Worm (Caenorhabditis elegans) whole organism, L4 larva: ENCODE results near the gene cnnm-5.

ENCODE experiments used
- D1046.2 ChIP-seq: fragments of 200-800 bp; sonication (Bioruptor generic); IDR thresholded peaks from 2 replicates; pipeline ENCODE4 v1.3.6; 2022; ENCODE audit warnings: missing genetic modification characterization, missing compliant biosample characterization
- F49E8.2 ChIP-seq: sonication (generic microtip); optimal IDR thresholded peaks from 2 replicates; lab custom pipeline; 2016; ENCODE audit warnings: missing compliant biosample characterization, mild to moderate bottlenecking, missing genetic modification characterization, borderline replicate concordance
- T20F7.1 ChIP-seq: fragments of 200-800 bp; sonication (Bioruptor generic); optimal IDR thresholded peaks from 2 replicates; lab custom pipeline; 2018; ENCODE audit warnings: mild to moderate bottlenecking, missing genetic modification characterization, missing compliant biosample characterization
- T26A8.4 ChIP-seq: fragments of 200-800 bp; sonication (Bioruptor generic); IDR thresholded peaks from 2 replicates; pipeline ENCODE4 v1.3.6; 2022; ENCODE audit warnings: missing genetic modification characterization, missing compliant biosample characterization
- Y48G9A.11 ChIP-seq: fragments of 200-800 bp; sonication (Bioruptor generic); IDR thresholded peaks from 2 replicates; pipeline ENCODE4 v1.3.6; 2022; ENCODE audit warnings: missing genetic modification reagents, missing genetic modification characterization, missing compliant biosample characterization
- Y75B8A.6 ChIP-seq: fragments of 200-800 bp; sonication (Bioruptor generic); IDR thresholded peaks from 2 replicates; pipeline ENCODE4 v1.3.6; 2022; ENCODE audit warnings: missing genetic modification reagents, missing genetic modification characterization, missing compliant biosample characterization
- aha-1 ChIP-seq: fragments of 150-350 bp; peaks from one replicate; lab custom pipeline; 2014; ENCODE audit warnings: missing biosample characterization, missing genetic modification characterization
- ama-1 ChIP-seq: fragments of 150-350 bp; optimal IDR thresholded peaks from 2 replicates; lab custom pipeline; 2014; ENCODE audit warnings: inconsistent platforms, mixed read lengths
- ces-1 ChIP-seq: fragments of 150-350 bp; sonication (generic microtip); optimal IDR thresholded peaks from 4 replicates; lab custom pipeline; 2014; ENCODE audit warnings: missing biosample characterization, missing genetic modification reagents, missing genetic modification characterization
- daf-12 ChIP-seq: fragments of 150-350 bp; optimal IDR thresholded peaks from 2 replicates; lab custom pipeline; 2014; ENCODE audit warnings: missing biosample characterization, missing genetic modification reagents, missing genetic modification characterization
- daf-16 ChIP-seq, 3 experiments: sonication (generic microtip); optimal IDR thresholded peaks; 2 replicates each; lab custom pipeline; 2016 to 2017; ENCODE audit warnings: missing genetic modification characterization in 3 of 3, missing genetic modification reagents in 3 of 3, mild to moderate bottlenecking in 2 of 3, missing compliant biosample characterization in 2 of 3, missing biosample characterization in 1 of 3, moderate library complexity in 1 of 3
- dmd-8 ChIP-seq: fragments of 200-800 bp; sonication (Bioruptor generic); IDR thresholded peaks from 2 replicates; pipeline ENCODE4 v1.3.6; 2022; ENCODE audit warnings: missing genetic modification characterization, missing compliant biosample characterization
- dmd-9 ChIP-seq: fragments of 200-800 bp; sonication (Bioruptor generic); IDR thresholded peaks from 2 replicates; pipeline ENCODE4 v1.3.6; 2022; ENCODE audit warnings: missing genetic modification reagents, missing genetic modification characterization, missing compliant biosample characterization
- egl-43 ChIP-seq: fragments of 200-800 bp; sonication (Bioruptor generic); IDR thresholded peaks from 2 replicates; pipeline ENCODE4 v1.3.6; 2022; ENCODE audit warnings: missing genetic modification reagents, missing genetic modification characterization, missing compliant biosample characterization
- fos-1 ChIP-seq: fragments of 150-350 bp; optimal IDR thresholded peaks from 2 replicates; lab custom pipeline; 2014; ENCODE audit warnings: missing biosample characterization, missing genetic modification characterization
- hlh-11 ChIP-seq: fragments of 200-800 bp; sonication (Bioruptor generic); optimal IDR thresholded peaks from 2 replicates; lab custom pipeline; 2018; ENCODE audit warnings: mild to moderate bottlenecking, missing genetic modification characterization, missing compliant biosample characterization
- hlh-30 ChIP-seq: sonication (generic microtip); optimal IDR thresholded peaks from 2 replicates; lab custom pipeline; 2017; ENCODE audit warnings: antibody characterized with exemption, mild to moderate bottlenecking, missing genetic modification characterization, missing compliant biosample characterization; ENCODE audit not compliant: insufficient read depth
- jun-1 ChIP-seq: fragments of 150-350 bp; optimal IDR thresholded peaks from 2 replicates; lab custom pipeline; 2014; ENCODE audit warnings: missing biosample characterization, missing genetic modification reagents, missing genetic modification characterization
- lir-3 ChIP-seq: sonication (generic microtip); optimal IDR thresholded peaks from 2 replicates; lab custom pipeline; 2016; ENCODE audit warnings: mild to moderate bottlenecking, missing genetic modification characterization, missing compliant biosample characterization
- madf-5 ChIP-seq, 2 experiments: fragments of 200-800 bp; sonication (Bioruptor generic); IDR thresholded peaks; 2 replicates each; pipeline ENCODE4 v1.3.6; 2022; ENCODE audit warnings: missing compliant biosample characterization in 2 of 2, missing genetic modification characterization in 2 of 2
- madf-9 ChIP-seq: fragments of 200-800 bp; sonication (Bioruptor generic); conservative IDR thresholded peaks from 2 replicates; pipeline ENCODE4 v1.3.6; 2022; ENCODE audit warnings: missing genetic modification reagents, missing genetic modification characterization, missing compliant biosample characterization
- mdl-1 ChIP-seq, 2 experiments: fragments of 150-350 bp in 1 of 2; sonication (generic microtip) in 1 of 2; optimal IDR thresholded peaks; 2 replicates each; lab custom pipeline; 2014 to 2017; ENCODE audit warnings: missing biosample characterization in 2 of 2, missing genetic modification characterization in 2 of 2
- mdt-29 ChIP-seq: fragments of 200-800 bp; sonication (Bioruptor generic); IDR thresholded peaks from 2 replicates; pipeline ENCODE4 v1.3.6; 2022; ENCODE audit warnings: missing genetic modification reagents, missing genetic modification characterization, missing compliant biosample characterization
- mes-2 ChIP-seq: sonication (generic microtip); optimal IDR thresholded peaks from 2 replicates; lab custom pipeline; 2016; ENCODE audit warnings: missing genotype, mild to moderate bottlenecking, missing genetic modification characterization, missing compliant biosample characterization; ENCODE audit not compliant: poor library complexity, severe bottlenecking
- nhr-10 ChIP-seq: fragments of 150-350 bp; optimal IDR thresholded peaks from 2 replicates; lab custom pipeline; 2014; ENCODE audit warnings: missing biosample characterization, missing genetic modification characterization
- nhr-11 ChIP-seq: fragments of 150-350 bp; optimal IDR thresholded peaks from 2 replicates; lab custom pipeline; 2014; ENCODE audit warnings: missing biosample characterization, missing genetic modification characterization
- nhr-111 ChIP-seq: fragments of 200-800 bp; sonication (Bioruptor generic); optimal IDR thresholded peaks from 2 replicates; lab custom pipeline; 2018; ENCODE audit warnings: mild to moderate bottlenecking, missing genetic modification characterization, missing compliant biosample characterization
- nhr-25 ChIP-seq: sonication (generic microtip); optimal IDR thresholded peaks from 2 replicates; lab custom pipeline; 2017; ENCODE audit warnings: missing genetic modification characterization, mild to moderate bottlenecking, missing compliant biosample characterization, antibody characterized with exemption, moderate library complexity, borderline replicate concordance; ENCODE audit not compliant: insufficient read depth
- nhr-28 ChIP-seq: fragments of 150-350 bp; optimal IDR thresholded peaks from 2 replicates; lab custom pipeline; 2014; ENCODE audit warnings: missing biosample characterization, missing genetic modification characterization
- nhr-6 ChIP-seq: fragments of 150-350 bp; optimal IDR thresholded peaks from 2 replicates; lab custom pipeline; 2014; ENCODE audit warnings: missing biosample characterization, missing genetic modification characterization
- nhr-76 ChIP-seq: fragments of 150-350 bp; optimal IDR thresholded peaks from 2 replicates; lab custom pipeline; 2014; ENCODE audit warnings: missing biosample characterization, missing genetic modification characterization
- nhr-77 ChIP-seq: fragments of 150-350 bp; optimal IDR thresholded peaks from 2 replicates; lab custom pipeline; 2014; ENCODE audit warnings: missing biosample characterization, missing genetic modification characterization
- saeg-2 ChIP-seq: fragments of 200-800 bp; sonication (Bioruptor generic); IDR thresholded peaks from 2 replicates; pipeline ENCODE4 v1.3.6; 2022; ENCODE audit warnings: missing genetic modification reagents, missing genetic modification characterization, missing compliant biosample characterization
- set-16 ChIP-seq: fragments of 200-800 bp; sonication (Bioruptor generic); IDR thresholded peaks from 2 replicates; pipeline ENCODE4 v1.3.6; 2022; ENCODE audit warnings: missing genetic modification reagents, missing genetic modification characterization, missing compliant biosample characterization
- snpc-4 ChIP-seq: fragments of 150-350 bp; optimal IDR thresholded peaks from 2 replicates; lab custom pipeline; 2014; ENCODE audit warnings: missing biosample characterization, missing genetic modification characterization
- spr-1 ChIP-seq: sonication (generic microtip); optimal IDR thresholded peaks from 2 replicates; lab custom pipeline; 2016; ENCODE audit warnings: mild to moderate bottlenecking, missing genetic modification characterization, missing compliant biosample characterization
- unc-130 ChIP-seq: sonication (generic microtip); optimal IDR thresholded peaks from 2 replicates; lab custom pipeline; 2016; ENCODE audit warnings: missing genetic modification reagents, missing genetic modification characterization, missing compliant biosample characterization
- unc-62 ChIP-seq, 3 experiments: fragments of 150-350 bp in 1 of 3; sonication (generic microtip); optimal IDR thresholded peaks in 2 of 3; peaks in 1 of 3; 1 replicate in 1 of 3; 2 replicates in 2 of 3; lab custom pipeline; 2014 to 2017; ENCODE audit warnings: missing biosample characterization in 3 of 3, missing genetic modification characterization in 3 of 3, missing genetic modification reagents in 3 of 3, missing genotype in 1 of 3
- zip-2 ChIP-seq: fragments of 150-350 bp; optimal IDR thresholded peaks from 2 replicates; lab custom pipeline; 2014; ENCODE audit warnings: missing biosample characterization, missing genetic modification characterization
- ztf-7 ChIP-seq: fragments of 150-350 bp; optimal IDR thresholded peaks from 2 replicates; lab custom pipeline; 2014; ENCODE audit warnings: missing biosample characterization, missing genetic modification characterization

cnnm-5 gene

DNA sequence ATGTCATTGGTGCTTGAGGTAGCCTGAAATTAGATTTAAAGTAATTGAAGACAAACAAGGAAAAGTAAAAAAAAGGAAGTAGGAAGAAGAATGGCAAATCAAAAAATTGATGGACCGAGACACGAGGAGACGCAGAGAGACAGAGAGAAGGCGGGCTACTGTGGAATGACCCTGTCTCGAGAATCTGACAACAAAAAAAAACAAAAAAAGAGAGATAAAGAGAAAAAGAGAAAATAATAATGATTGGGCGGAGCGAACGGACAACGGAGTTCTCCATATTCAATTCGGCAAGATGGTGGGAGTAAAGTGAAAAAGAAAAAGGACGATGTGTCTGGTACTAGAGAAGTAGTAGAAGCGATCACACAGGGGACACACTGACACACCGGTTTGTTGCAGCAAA, 20.0 kb downstream of the cnnm-5 start, which contains the start of gene toh-1:
Gene toh-1 (minus strand): TSS at position 23 of the 400 bp plus-strand sequence.
- TF ChIP-seq nhr-6 (tag; lab: Kevin White, UChicago) (no peak), jun-1 (peak; percentile 61), nhr-25 (tag; lab: Kevin White, UChicago) (peak; percentile 67), dmd-8 (GFP tag; lab: Robert Waterston, UW) (no peak), aha-1 (tag; lab: Kevin White, UChicago) (peak; percentile 59), mes-2 (tag; lab: Kevin White, UChicago) (peak; percentile 3), mdl-1 (tag; optimal IDR thresholded peaks at IDR 0.05; lab: Kevin White, UChicago) (peak in 1 of 2 experiments; percentile 35)

DNA sequence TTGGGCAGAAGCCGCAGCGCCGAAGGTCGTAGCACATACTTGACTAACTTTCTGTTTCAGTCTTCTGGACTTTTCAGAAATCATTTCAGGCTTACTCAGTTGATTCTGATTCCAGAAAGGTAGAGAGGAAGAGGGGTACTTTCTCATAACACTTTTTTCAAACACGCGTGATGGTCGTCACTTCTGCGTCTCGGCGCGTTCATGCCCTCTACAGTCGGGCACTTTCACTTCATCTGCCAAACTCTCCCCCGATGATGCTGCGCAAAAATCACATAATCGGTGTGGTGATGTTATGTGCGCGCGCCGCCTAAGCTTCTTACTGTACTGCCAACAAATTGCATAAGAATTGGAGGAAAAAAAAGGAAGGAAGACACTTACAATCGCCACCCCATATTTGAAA, 21.4 kb downstream of the cnnm-5 start:
- TF ChIP-seq T20F7.1 (GFP tag; lab: Kevin White, UChicago) (no peak), hlh-11 (peak; percentile 7)

DNA sequence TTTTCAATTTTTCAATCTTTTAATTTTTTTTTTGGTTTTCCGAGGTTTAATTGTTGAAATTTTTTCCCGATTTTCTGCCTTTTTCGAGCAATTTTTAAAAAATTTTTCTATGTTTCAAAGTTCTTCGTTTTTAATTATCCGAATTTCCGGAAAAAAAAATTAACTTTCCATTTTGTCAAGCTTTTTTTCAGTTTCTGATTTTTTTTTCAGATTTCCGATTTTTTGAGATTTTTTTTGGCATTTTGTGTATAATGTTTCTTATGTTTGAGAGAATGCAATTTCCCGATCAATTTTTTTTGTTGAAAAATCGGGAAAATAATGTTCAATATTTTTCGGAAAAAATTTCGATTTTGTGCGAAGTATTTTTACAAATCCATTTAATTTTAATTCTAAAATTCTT, 22.1 kb downstream of the cnnm-5 start:
- no peak for TF ChIP-seq spr-1 (tag; lab: Kevin White, UChicago)
- TF ChIP-seq egl-43 (GFP tag; lab: Robert Waterston, UW), result no peak
- TF ChIP-seq saeg-2, result no peak
- TF ChIP-seq daf-12 (tag; lab: Kevin White, UChicago), result no peak
- peak; percentile 95 for TF ChIP-seq aha-1 (tag; lab: Kevin White, UChicago)
- TF ChIP-seq, all 104 proteins: peak for 1

DNA sequence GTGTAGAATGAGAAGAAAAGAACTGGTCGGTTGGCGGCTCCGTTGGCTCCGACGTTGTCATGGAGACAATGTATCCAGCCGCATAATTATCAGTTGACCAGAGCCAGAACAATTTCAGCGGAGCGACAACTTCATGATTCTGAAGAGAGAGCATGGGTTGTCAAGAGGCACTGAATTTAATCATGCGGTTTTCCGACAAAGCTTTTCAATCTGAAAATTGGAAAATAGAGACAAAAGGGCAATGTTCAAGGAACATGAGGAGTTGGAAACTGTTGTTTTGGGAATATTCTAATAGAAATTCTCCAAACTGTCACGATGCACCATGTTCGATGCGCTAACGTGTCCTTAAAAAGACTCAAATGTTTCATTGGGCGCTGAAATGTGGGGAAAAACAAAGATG, 24.6 kb downstream of the cnnm-5 start, which contains the start of gene xbx-5:
Gene xbx-5 (minus strand): TSS at position 56 of the 400 bp plus-strand sequence.
- peak; percentile 39 for TF ChIP-seq nhr-10 (tag; lab: Kevin White, UChicago)
- TF ChIP-seq dmd-8 (GFP tag; lab: Robert Waterston, UW), result no peak
- TF ChIP-seq hlh-30 (tag; lab: Kevin White, UChicago), result no peak
- no peak for TF ChIP-seq lir-3
- no peak for TF ChIP-seq T26A8.4 (GFP tag; lab: Robert Waterston, UW)
- TF ChIP-seq dmd-9 (GFP tag; lab: Robert Waterston, UW), result no peak
- TF ChIP-seq aha-1 (tag; lab: Kevin White, UChicago), result peak; percentile 91
- TF ChIP-seq nhr-28 (tag; lab: Kevin White, UChicago), result no peak
- peak; percentile 9 for TF ChIP-seq ama-1 (lab: Kevin White, UChicago)
- TF ChIP-seq, all 104 proteins: peak for 3

DNA sequence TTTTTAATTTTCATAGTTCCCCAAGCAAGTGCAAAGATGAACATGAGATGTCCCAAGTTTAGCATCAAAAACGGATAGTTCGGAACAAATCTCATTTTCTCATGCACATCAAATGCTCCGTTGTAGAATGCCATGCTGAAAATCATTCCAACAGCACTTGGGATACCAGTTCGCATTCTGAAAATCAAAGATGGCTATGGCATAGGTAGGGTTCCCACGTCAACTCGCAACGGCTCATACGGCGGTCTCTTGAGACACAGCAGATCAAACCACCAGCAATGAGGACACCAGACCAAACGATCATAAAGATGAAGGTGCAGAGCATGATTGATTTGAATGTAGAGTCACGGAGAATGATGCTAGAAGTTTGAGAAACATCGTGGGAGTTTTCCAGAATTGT, 25.9 kb downstream of the cnnm-5 start:
- TF ChIP-seq nhr-11 (tag; lab: Kevin White, UChicago) (no peak), nhr-111 (no peak), aha-1 (tag; lab: Kevin White, UChicago) (peak; percentile 64), unc-62 (GFP tag; optimal IDR thresholded peaks at IDR 0.05 in 1 of 2; lab: Kevin White, UChicago) (peak in 1 of 2 experiments; percentile 73), unc-62 (tag; optimal IDR thresholded peaks at IDR 0.05; lab: Kevin White, UChicago) (no peak), snpc-4 (tag; lab: Kevin White, UChicago) (no peak)

DNA sequence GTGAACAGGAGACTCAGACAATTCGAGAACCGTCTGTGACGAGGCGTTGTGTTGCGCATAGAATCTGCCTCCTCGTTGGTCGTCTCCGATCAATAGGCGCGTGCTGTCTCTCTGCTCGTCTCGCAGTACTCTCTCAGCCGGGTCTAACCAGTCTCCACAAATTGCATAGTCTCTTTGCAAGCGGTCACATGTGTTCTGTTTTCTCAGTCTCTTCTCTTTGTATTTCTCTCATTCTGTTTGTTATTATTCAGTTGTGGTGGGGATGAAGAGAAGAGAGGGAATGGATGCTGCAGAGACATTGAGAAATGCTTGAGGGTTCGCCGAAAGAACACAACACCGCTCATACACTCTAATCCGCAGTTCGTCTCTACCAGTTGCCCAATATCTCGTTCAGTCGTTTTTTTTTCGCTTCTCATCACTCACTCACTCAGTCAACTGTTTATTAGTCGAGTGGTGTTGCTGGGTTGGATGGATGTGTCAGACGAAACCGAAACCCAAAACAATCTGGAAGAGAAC, 27.6 kb downstream of the cnnm-5 start:
- peak; percentile 86 for TF ChIP-seq mdt-29 (GFP tag; lab: Robert Waterston, UW)
- peak; percentile 50 for TF ChIP-seq ces-1
- no peak for TF ChIP-seq dmd-9 (GFP tag; lab: Robert Waterston, UW)
- TF ChIP-seq ztf-7, result peak; percentile 81
- TF ChIP-seq saeg-2, result peak; percentile 82; the same call in 1 of the 2 replicates
- TF ChIP-seq fos-1 (tag; lab: Kevin White, UChicago), result peak; percentile 32
- no peak for TF ChIP-seq F49E8.2
- peak; percentile 2 to 97 for TF ChIP-seq daf-16 (GFP tag; optimal IDR thresholded peaks at IDR 0.05; lab: Kevin White, UChicago)
- peak; percentile 98 for TF ChIP-seq daf-16 (tag; optimal IDR thresholded peaks at IDR 0.05; lab: Kevin White, UChicago)
- TF ChIP-seq D1046.2 (GFP tag; lab: Robert Waterston, UW), result peak; percentile 30; the same call in 1 of the 2 replicates
- TF ChIP-seq Y48G9A.11, result no peak
- TF ChIP-seq madf-9 (GFP tag; lab: Robert Waterston, UW), result peak; percentile 53; the same call in 1 of the 2 replicates
- TF ChIP-seq zip-2 (tag; lab: Kevin White, UChicago), result peak; percentile 74
- TF ChIP-seq lir-3, result no peak
- TF ChIP-seq mes-2 (tag; lab: Kevin White, UChicago), result peak; percentile 70
- no peak for TF ChIP-seq madf-5 (GFP tag; IDR thresholded peaks at IDR 0.05; lab: Robert Waterston, UW)
- TF ChIP-seq set-16, result peak; percentile 87
- TF ChIP-seq nhr-77 (tag; lab: Kevin White, UChicago), result peak; percentile 93
- TF ChIP-seq Y75B8A.6 (GFP tag; lab: Robert Waterston, UW), result no peak
- TF ChIP-seq nhr-76 (tag; lab: Kevin White, UChicago), result no peak
- peak; percentile 49 for TF ChIP-seq unc-130 (GFP tag; lab: Kevin White, UChicago)
